Worm (Caenorhabditis elegans) whole organism, L1 larva: Measurements from ENCODE around the gene fbxb-98.

Source experiments
- C04F5.9 ChIP-seq: sonication (generic microtip); optimal IDR thresholded peaks from 2 replicates; lab custom pipeline; 2016; ENCODE audit warnings: missing genetic modification characterization, missing compliant biosample characterization
- ama-1 ChIP-seq: fragments of 150-350 bp; optimal IDR thresholded peaks from 2 replicates; lab custom pipeline; 2014
- egl-27 ChIP-seq, 2 experiments: fragments of 150-350 bp in 1 of 2; sonication (generic microtip); optimal IDR thresholded peaks; 3 replicates each; lab custom pipeline; 2017 to 2018; ENCODE audit warnings: missing biosample characterization in 2 of 2, missing genetic modification characterization in 2 of 2, missing genetic modification reagents in 2 of 2
- lin-14 ChIP-seq: fragments of 200-800 bp; sonication (Bioruptor generic); optimal IDR thresholded peaks from 2 replicates; lab custom pipeline; 2018; ENCODE audit warnings: mild to moderate bottlenecking, missing genetic modification characterization, moderate library complexity, missing compliant biosample characterization
- mdl-1 ChIP-seq, 2 experiments: fragments of 150-350 bp; optimal IDR thresholded peaks; 2 replicates each; lab custom pipeline; 2014 to 2017; ENCODE audit warnings: missing biosample characterization in 2 of 2, missing genetic modification characterization in 2 of 2, inconsistent platforms in 1 of 2
- tbx-2 ChIP-seq: sonication (generic microtip); optimal IDR thresholded peaks from 2 replicates; lab custom pipeline; 2016; ENCODE audit warnings: missing genetic modification characterization, missing compliant biosample characterization
- unc-62 ChIP-seq: fragments of 150-350 bp; optimal IDR thresholded peaks from 2 replicates; lab custom pipeline; 2014; ENCODE audit warnings: missing biosample characterization, missing genetic modification reagents, missing genetic modification characterization

DNA sequence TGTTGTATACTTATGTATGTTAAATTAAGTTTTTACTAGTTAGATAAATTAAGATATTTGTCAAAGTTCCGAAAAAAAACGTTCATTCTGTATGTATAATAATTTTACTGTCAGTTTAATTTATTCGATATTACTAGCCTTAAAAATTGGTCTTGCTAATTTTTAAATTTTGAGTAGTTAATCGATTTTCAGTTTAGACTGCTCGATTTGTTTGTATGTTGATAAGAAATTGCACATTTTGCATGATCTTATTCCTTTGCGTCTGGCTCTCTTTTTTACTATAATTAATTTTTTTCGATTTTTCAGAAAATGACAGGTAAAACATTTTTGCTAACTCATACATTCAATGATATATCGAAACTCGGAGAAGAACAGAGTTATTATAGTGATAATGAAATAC lies 37.5 kb downstream of the fbxb-98 start, which contains the start of gene math-24:
- no peak for TF ChIP-seq unc-62 (GFP tag; lab: Kevin White, UChicago)
- TF ChIP-seq C04F5.9 (tag; lab: Kevin White, UChicago), result no peak
- no peak for TF ChIP-seq tbx-2
- no peak for TF ChIP-seq egl-27 (tag; optimal IDR thresholded peaks at IDR 0.05; lab: Kevin White, UChicago)
- no peak for TF ChIP-seq mdl-1 (tag; optimal IDR thresholded peaks at IDR 0.05; lab: Kevin White, UChicago)
- no peak for TF ChIP-seq ama-1
- no peak for TF ChIP-seq lin-14
